Fruit fly (Drosophila melanogaster) whole organism, embryonic: ENCODE measurements around the gene DZIP1.

Experiments
- Abd-B ChIP-seq: fragments of 200-800 bp; sonication (Bioruptor generic); optimal IDR thresholded peaks from 2 replicates; lab custom pipeline; 2018; ENCODE audit warnings: missing biosample characterization, mild to moderate bottlenecking, missing genetic modification characterization, moderate library complexity
- Awh ChIP-seq: fragments of 200-800 bp; sonication (Bioruptor generic); IDR thresholded peaks from 2 replicates; pipeline ENCODE4, ENCODE4 v1.3.6; 2022; ENCODE audit warnings: missing biosample characterization, missing genetic modification characterization
- BEAF-32 ChIP-seq: fragments of 200-800 bp; sonication (Bioruptor generic); optimal IDR thresholded peaks from 3 replicates; lab custom pipeline; 2017; ENCODE audit warnings: missing biosample characterization, missing genetic modification characterization, mild to moderate bottlenecking, moderate library complexity, missing genetic modification reagents
- Blimp-1 ChIP-seq: fragments of 200-800 bp; sonication (Bioruptor generic); optimal IDR thresholded peaks from 3 replicates; lab custom pipeline; 2018; ENCODE audit warnings: missing biosample characterization, missing genetic modification characterization, mild to moderate bottlenecking, moderate library complexity, missing genetic modification reagents
- CG1024 ChIP-seq: fragments of 200-800 bp; sonication (Bioruptor generic); IDR thresholded peaks from 2 replicates; pipeline ENCODE4 v1.3.6; 2022; ENCODE audit warnings: missing biosample characterization, missing genetic modification characterization
- CG10565 ChIP-seq: fragments of 200-800 bp; sonication (Bioruptor generic); optimal IDR thresholded peaks from 3 replicates; lab custom pipeline; 2016; ENCODE audit warnings: missing biosample characterization, mild to moderate bottlenecking, missing genetic modification characterization
- CG10959 ChIP-seq: fragments of 200-800 bp; sonication (Bioruptor generic); IDR thresholded peaks from 2 replicates; pipeline ENCODE4 v1.3.6; 2022; ENCODE audit warnings: missing biosample characterization, missing genetic modification characterization
- CG15514 ChIP-seq: fragments of 200-800 bp; sonication (Bioruptor generic); optimal IDR thresholded peaks from 3 replicates; lab custom pipeline; 2017; ENCODE audit warnings: missing biosample characterization, missing genetic modification characterization, mild to moderate bottlenecking, moderate library complexity, missing genetic modification reagents
- CG1602 ChIP-seq: fragments of 200-800 bp; sonication (Bioruptor generic); optimal IDR thresholded peaks from 3 replicates; lab custom pipeline; 2016; ENCODE audit warnings: missing biosample characterization, missing genetic modification characterization
- CG16779 ChIP-seq: fragments of 200-800 bp; sonication (Bioruptor generic); IDR thresholded peaks from 2 replicates; pipeline ENCODE4 v1.3.6; 2022; ENCODE audit warnings: missing biosample characterization, missing genetic modification characterization
- CG18619 ChIP-seq: fragments of 200-800 bp; sonication (Bioruptor generic); optimal IDR thresholded peaks from 3 replicates; lab custom pipeline; 2017; ENCODE audit warnings: missing biosample characterization, mild to moderate bottlenecking, missing genetic modification characterization
- CG2120 ChIP-seq: fragments of 200-800 bp; sonication (Bioruptor generic); optimal IDR thresholded peaks from 3 replicates; lab custom pipeline; 2016; ENCODE audit warnings: missing biosample characterization, missing genetic modification characterization
- CG4730 ChIP-seq: fragments of 200-800 bp; sonication (Bioruptor generic); IDR thresholded peaks from 2 replicates; pipeline ENCODE4 v1.3.6; 2022; ENCODE audit warnings: missing biosample characterization, missing genetic modification characterization
- CG5953 ChIP-seq: fragments of 200-800 bp; sonication (Bioruptor generic); IDR thresholded peaks from 2 replicates; pipeline ENCODE4 v1.3.6; 2022; ENCODE audit warnings: missing biosample characterization, missing genetic modification characterization
- CG6683 ChIP-seq: fragments of 200-800 bp; sonication (Bioruptor generic); optimal IDR thresholded peaks from 2 replicates; lab custom pipeline; 2017; ENCODE audit warnings: missing biosample characterization, mild to moderate bottlenecking, missing genetic modification characterization, missing genetic modification reagents
- CG6813 ChIP-seq: fragments of 200-800 bp; sonication (Bioruptor generic); optimal IDR thresholded peaks from 2 replicates; lab custom pipeline; 2017; ENCODE audit warnings: missing biosample characterization, missing genetic modification characterization, mild to moderate bottlenecking, moderate library complexity, missing genetic modification reagents
- CG7928 ChIP-seq: fragments of 200-800 bp; sonication (Bioruptor generic); optimal IDR thresholded peaks from 2 replicates; lab custom pipeline; 2017; ENCODE audit warnings: missing biosample characterization, mild to moderate bottlenecking, missing genetic modification characterization
- CG8089 ChIP-seq: fragments of 200-800 bp; sonication (Bioruptor generic); optimal IDR thresholded peaks from 3 replicates; lab custom pipeline; 2016; ENCODE audit warnings: missing biosample characterization, missing genetic modification characterization
- CG8290 ChIP-seq, 3 experiments: fragments of 200-800 bp; sonication (Bioruptor generic); optimal IDR thresholded peaks; 2 replicates each; lab custom pipeline; 2016 to 2019; ENCODE audit warnings: missing biosample characterization in 3 of 3, missing genetic modification characterization in 3 of 3, mild to moderate bottlenecking in 2 of 3, moderate library complexity in 1 of 3
- CG9727 ChIP-seq: fragments of 200-800 bp; sonication (Bioruptor generic); optimal IDR thresholded peaks from 3 replicates; lab custom pipeline; 2017; ENCODE audit warnings: missing biosample characterization, mild to moderate bottlenecking, missing genetic modification characterization
- CG9797 ChIP-seq: fragments of 200-800 bp; sonication (Bioruptor generic); optimal IDR thresholded peaks from 3 replicates; lab custom pipeline; 2018; ENCODE audit warnings: missing biosample characterization, mild to moderate bottlenecking, missing genetic modification characterization
- CG9817 ChIP-seq: fragments of 200-800 bp; sonication (Bioruptor generic); optimal IDR thresholded peaks from 2 replicates; lab custom pipeline; 2018; ENCODE audit warnings: missing biosample characterization, mild to moderate bottlenecking, missing genetic modification characterization, moderate library complexity
- E2f2 ChIP-seq: fragments of 200-800 bp; sonication (Bioruptor generic); IDR thresholded peaks from 2 replicates; pipeline ENCODE4 v1.3.6; 2022; ENCODE audit warnings: missing biosample characterization, missing genetic modification characterization
- Elba2 ChIP-seq: fragments of 200-800 bp; sonication (Bioruptor generic); optimal IDR thresholded peaks from 3 replicates; lab custom pipeline; 2016; ENCODE audit warnings: missing biosample characterization, missing genetic modification characterization
- Ets65A ChIP-seq: fragments of 200-800 bp; sonication (Bioruptor generic); peaks from one replicate; lab custom pipeline; 2016; ENCODE audit warnings: missing biosample characterization, missing genetic modification characterization
- Ets97D ChIP-seq: fragments of 200-800 bp; sonication (Bioruptor generic); optimal IDR thresholded peaks from 3 replicates; lab custom pipeline; 2016; ENCODE audit warnings: missing biosample characterization, missing genetic modification characterization
- Gug ChIP-seq: fragments of 200-800 bp; sonication (Bioruptor generic); IDR thresholded peaks from 4 replicates; pipeline ENCODE4 v1.3.6; 2022; ENCODE audit warnings: missing biosample characterization, missing genetic modification characterization
- HHEX ChIP-seq: fragments of 200-800 bp; sonication (Bioruptor generic); optimal IDR thresholded peaks from 3 replicates; lab custom pipeline; 2017; ENCODE audit warnings: missing biosample characterization, mild to moderate bottlenecking, missing genetic modification characterization, missing genetic modification reagents
- Hey ChIP-seq: fragments of 200-800 bp; sonication (Bioruptor generic); optimal IDR thresholded peaks from 3 replicates; lab custom pipeline; 2018; ENCODE audit warnings: missing biosample characterization, mild to moderate bottlenecking, missing genetic modification characterization
- Lhr ChIP-seq: fragments of 200-800 bp; sonication (Bioruptor generic); optimal IDR thresholded peaks from 3 replicates; lab custom pipeline; 2017; ENCODE audit warnings: mild to moderate bottlenecking, missing biosample characterization, missing genetic modification reagents, missing genetic modification characterization
- Lim3 ChIP-seq: fragments of 200-800 bp; sonication (Bioruptor generic); IDR thresholded peaks from 2 replicates; pipeline ENCODE4 v1.3.6; 2022; ENCODE audit warnings: missing biosample characterization, missing genetic modification characterization
- MESR4 ChIP-seq: fragments of 200-800 bp; sonication (Bioruptor generic); optimal IDR thresholded peaks from 2 replicates; lab custom pipeline; 2018; ENCODE audit warnings: missing biosample characterization, mild to moderate bottlenecking, missing genetic modification characterization, moderate library complexity
- Nf-YA ChIP-seq: fragments of 200-800 bp; sonication (Bioruptor generic); IDR thresholded peaks from 2 replicates; pipeline ENCODE4 v1.3.6; 2022; ENCODE audit warnings: missing biosample characterization, missing genetic modification characterization
- Nf-YB ChIP-seq: fragments of 200-800 bp; sonication (Bioruptor generic); optimal IDR thresholded peaks from 3 replicates; lab custom pipeline; 2019; ENCODE audit warnings: missing biosample characterization, mild to moderate bottlenecking, missing genetic modification characterization, moderate library complexity
- Ssrp ChIP-seq: fragments of 200-800 bp; sonication (Bioruptor generic); optimal IDR thresholded peaks from 2 replicates; lab custom pipeline; 2018; ENCODE audit warnings: missing biosample characterization, mild to moderate bottlenecking, missing genetic modification characterization, moderate library complexity
- ab ChIP-seq: fragments of 200-800 bp; sonication (Bioruptor generic); optimal IDR thresholded peaks from 2 replicates; lab custom pipeline; 2016; ENCODE audit warnings: missing biosample characterization, missing genetic modification characterization
- ap ChIP-seq: fragments of 200-800 bp; sonication (Bioruptor generic); IDR thresholded peaks from 2 replicates; pipeline ENCODE4 v1.3.6; 2022; ENCODE audit warnings: missing biosample characterization, missing genetic modification characterization
- cad ChIP-seq: fragments of >200 bp; optimal IDR thresholded peaks from 2 replicates; lab custom pipeline; 2017; ENCODE audit warnings: missing biosample characterization, missing genetic modification characterization
- ci ChIP-seq: fragments of 200-800 bp; sonication (Bioruptor generic); IDR thresholded peaks from 3 replicates; pipeline ENCODE4 v1.3.6; 2022; ENCODE audit warnings: missing biosample characterization, missing genetic modification characterization
- ems ChIP-seq: fragments of 200-800 bp; sonication (Bioruptor generic); optimal IDR thresholded peaks from 3 replicates; lab custom pipeline; 2016; ENCODE audit warnings: missing biosample characterization, missing genetic modification characterization
- hth ChIP-seq: fragments of >200 bp; optimal IDR thresholded peaks from 2 replicates; lab custom pipeline; 2017; ENCODE audit warnings: inconsistent platforms
- ind ChIP-seq: fragments of 200-800 bp; sonication (Bioruptor generic); optimal IDR thresholded peaks from 3 replicates; lab custom pipeline; 2016; ENCODE audit warnings: missing biosample characterization, missing genetic modification characterization
- knrl ChIP-seq: fragments of 200-800 bp; sonication (Bioruptor generic); IDR thresholded peaks from 3 replicates; pipeline ENCODE4 v1.3.6; 2022; ENCODE audit warnings: missing biosample characterization, missing genetic modification characterization; ENCODE audit not compliant: partially characterized antibody
- prd ChIP-seq, 3 experiments: fragments of >200 bp in 2 of 3; fragments of 200-800 bp in 1 of 3; sonication (Bioruptor generic) in 1 of 3; optimal IDR thresholded peaks in 2 of 3; IDR thresholded peaks in 1 of 3; 2 replicates in 2 of 3; 3 replicates in 1 of 3; pipeline versions ENCODE4 v1.3.6 to Lab custom; 2017 to 2022; ENCODE audit warnings: missing biosample characterization in 1 of 3, missing genetic modification characterization in 1 of 3
- tup ChIP-seq: fragments of 200-800 bp; sonication (Bioruptor generic); optimal IDR thresholded peaks from 2 replicates; lab custom pipeline; 2016; ENCODE audit warnings: missing biosample characterization, mild to moderate bottlenecking, missing genetic modification characterization, moderate library complexity
- wdn ChIP-seq: fragments of 200-800 bp; sonication (Bioruptor generic); IDR thresholded peaks from 2 replicates; pipeline ENCODE4 v1.3.6; 2022; ENCODE audit warnings: missing biosample characterization, missing genetic modification characterization
- wek ChIP-seq: fragments of 200-800 bp; sonication (Bioruptor generic); optimal IDR thresholded peaks from 3 replicates; lab custom pipeline; 2018; ENCODE audit warnings: missing biosample characterization, mild to moderate bottlenecking, missing genetic modification characterization, moderate library complexity
- yki ChIP-seq: fragments of >200 bp; optimal IDR thresholded peaks from 3 replicates; lab custom pipeline; 2018
- zf30C ChIP-seq: fragments of 200-800 bp; sonication (Bioruptor generic); optimal IDR thresholded peaks from 3 replicates; lab custom pipeline; 2018; ENCODE audit warnings: missing biosample characterization, mild to moderate bottlenecking, missing genetic modification characterization
- zfh2 ChIP-seq: fragments of 200-800 bp; sonication (Bioruptor generic); optimal IDR thresholded peaks from 2 replicates; lab custom pipeline; 2016; ENCODE audit warnings: missing biosample characterization, missing genetic modification characterization

The DZIP1 gene

dm6 chr3R:24543033-24543675, 28.1 kb downstream of the DZIP1 start (continued):
- TF ChIP-seq ems (peak; percentile 91), MESR4 (GFP tag; lab: Kevin White, UChicago) (peak; percentile 32), CG9797 (GFP tag; lab: Kevin White, UChicago) (no peak), Nf-YA (GFP tag; lab: Robert Waterston, UW) (peak; percentile 85), CG6683 (GFP tag; lab: Kevin White, UChicago) (peak; percentile 54), wdn (peak; percentile 92), Abd-B (GFP tag; lab: Kevin White, UChicago) (peak; percentile 92), ap (GFP tag; lab: Robert Waterston, UW) (peak; percentile 91), wek (peak; percentile 65), CG1602 (GFP tag; lab: Kevin White, UChicago) (peak; percentile 88), CG8290 (GFP tag; optimal IDR thresholded peaks at IDR 0.05; lab: Kevin White, UChicago) (no peak), CG8290 (tag; optimal IDR thresholded peaks at IDR 0.05; lab: Kevin White, UChicago) (no peak), CG7928 (peak; percentile 63), tup (peak; percentile 85), yki (lab: Kevin White, UChicago) (no peak), E2f2 (GFP tag; lab: Robert Waterston, UW) (peak; percentile 78), CG18619 (GFP tag; lab: Kevin White, UChicago) (peak; percentile 91), CG8089 (GFP tag; lab: Kevin White, UChicago) (peak; percentile 80), CG15514 (GFP tag; lab: Kevin White, UChicago) (peak; percentile 90), Ets97D (GFP tag; lab: Kevin White, UChicago) (peak; percentile 78), CG9817 (peak; percentile 94), zf30C (GFP tag; lab: Kevin White, UChicago) (peak; percentile 3), CG6813 (GFP tag; lab: Kevin White, UChicago) (peak; percentile 86), Ssrp (tag; lab: Kevin White, UChicago) (peak; percentile 85), Lim3 (GFP tag; lab: Robert Waterston, UW) (peak; percentile 80), Hey (tag; lab: Kevin White, UChicago) (peak; percentile 84), Gug (peak; percentile 95), ind (peak; percentile 86), Blimp-1 (GFP tag; lab: Kevin White, UChicago) (peak; percentile 88), zfh2 (GFP tag; lab: Kevin White, UChicago) (peak; percentile 86), cad (GFP tag; lab: Kevin White, UChicago) (no peak), ab (GFP tag; lab: Kevin White, UChicago) (peak; percentile 74), Ets65A (GFP tag; lab: Kevin White, UChicago) (peak; percentile 95), hth (lab: Kevin White, UChicago) (no peak), CG10565 (GFP tag; lab: Kevin White, UChicago) (peak; percentile 24), CG1024 (GFP tag; lab: Robert Waterston, UW) (peak; percentile 79), CG4730 (GFP tag; lab: Robert Waterston, UW) (peak; percentile 94), Lhr (GFP tag; lab: Kevin White, UChicago) (no peak), prd (optimal IDR thresholded peaks at IDR 0.05; lab: Kevin White, UChicago) (no peak), prd (GFP tag; IDR thresholded peaks at IDR 0.05; lab: Robert Waterston, UW) (peak; percentile 96), CG2120 (GFP tag; lab: Kevin White, UChicago) (peak; percentile 98), CG10959 (peak; percentile 78), CG5953 (peak; percentile 90), Nf-YB (GFP tag; lab: Kevin White, UChicago) (peak; percentile 85), ci (GFP tag; lab: Robert Waterston, UW) (peak; percentile 98), Awh (GFP tag; lab: Robert Waterston, UW) (peak; percentile 94), CG16779 (GFP tag; lab: Robert Waterston, UW) (peak; percentile 95), Elba2 (GFP tag; lab: Kevin White, UChicago) (no peak), knrl (GFP tag; lab: Robert Waterston, UW) (no peak), HHEX (GFP tag; lab: Kevin White, UChicago) (peak; percentile 86), BEAF-32 (GFP tag; lab: Kevin White, UChicago) (peak; percentile 2), CG9727 (GFP tag; lab: Kevin White, UChicago) (peak; percentile 88)
